Worm (Caenorhabditis elegans) whole organism, L1 larva: ENCODE results near the gene C24D10.5.

Experiments
- C34B4.2 ChIP-seq: sonication (generic microtip); optimal IDR thresholded peaks from 2 replicates; lab custom pipeline; 2017; ENCODE audit warnings: mild to moderate bottlenecking, missing genetic modification characterization, missing compliant biosample characterization
- F16B12.6 ChIP-seq: fragments of 150-350 bp; optimal IDR thresholded peaks from 2 replicates; lab custom pipeline; 2014; ENCODE audit warnings: missing biosample characterization, missing genetic modification characterization
- ceh-63 ChIP-seq: fragments of 200-800 bp; sonication (Bioruptor generic); optimal IDR thresholded peaks from 2 replicates; lab custom pipeline; 2018; ENCODE audit warnings: mild to moderate bottlenecking, missing genetic modification characterization, missing compliant biosample characterization
- ceh-8 ChIP-seq: fragments of 200-800 bp; sonication (Bioruptor generic); optimal IDR thresholded peaks from 2 replicates; lab custom pipeline; 2018; ENCODE audit warnings: mild to moderate bottlenecking, missing genetic modification characterization, moderate library complexity, missing compliant biosample characterization
- ceh-82 ChIP-seq, 3 experiments: fragments of 150-350 bp in 1 of 3; sonication (generic microtip) in 2 of 3; optimal IDR thresholded peaks; 2 replicates each; lab custom pipeline; 2014 to 2017; ENCODE audit warnings: missing biosample characterization in 3 of 3, missing genetic modification characterization in 3 of 3
- ceh-88 ChIP-seq: fragments of 200-800 bp; sonication (Bioruptor generic); IDR thresholded peaks from 2 replicates; pipeline ENCODE4 v1.3.6; 2022; ENCODE audit warnings: missing genetic modification characterization, missing compliant biosample characterization
- ceh-90 ChIP-seq: sonication (generic microtip); optimal IDR thresholded peaks from 2 replicates; lab custom pipeline; 2016; ENCODE audit warnings: missing genetic modification characterization, missing compliant biosample characterization
- dpl-1 ChIP-seq, 3 experiments: fragments of 150-350 bp in 2 of 3; sonication (generic microtip) in 1 of 3; optimal IDR thresholded peaks; 2 replicates each; lab custom pipeline; 2014 to 2017; ENCODE audit warnings: missing biosample characterization in 3 of 3, missing genetic modification characterization in 3 of 3, missing genetic modification reagents in 3 of 3
- dsc-1 ChIP-seq: sonication (generic microtip); optimal IDR thresholded peaks from 2 replicates; lab custom pipeline; 2016; ENCODE audit warnings: mild to moderate bottlenecking, missing genetic modification characterization, missing compliant biosample characterization
- efl-1 ChIP-seq, 4 experiments: fragments of 150-350 bp; optimal IDR thresholded peaks in 3 of 4; peaks in 1 of 4; 1 replicate in 1 of 4; 2 replicates in 3 of 4; lab custom pipeline; 2014; ENCODE audit warnings: missing biosample characterization in 2 of 4, missing genetic modification characterization in 2 of 4, missing genetic modification reagents in 2 of 4
- efl-3 ChIP-seq: fragments of 200-800 bp; sonication (Bioruptor generic); optimal IDR thresholded peaks from 2 replicates; lab custom pipeline; 2018; ENCODE audit warnings: mild to moderate bottlenecking, missing genetic modification characterization, missing compliant biosample characterization
- egl-13 ChIP-seq: sonication (generic microtip); optimal IDR thresholded peaks from 2 replicates; lab custom pipeline; 2016; ENCODE audit warnings: missing genotype, missing genetic modification reagents, missing genetic modification characterization, missing compliant biosample characterization
- ets-5 ChIP-seq: fragments of 200-800 bp; sonication (Bioruptor generic); IDR thresholded peaks from 2 replicates; pipeline ENCODE4 v1.3.6; 2022; ENCODE audit warnings: missing genetic modification characterization, missing compliant biosample characterization
- fkh-10 ChIP-seq: sonication (generic microtip); optimal IDR thresholded peaks from 2 replicates; lab custom pipeline; 2017; ENCODE audit warnings: missing biosample characterization, missing genetic modification reagents, missing genetic modification characterization
- fkh-8 ChIP-seq: sonication (generic microtip); optimal IDR thresholded peaks from 2 replicates; lab custom pipeline; 2016; ENCODE audit warnings: mild to moderate bottlenecking, missing genetic modification characterization, missing compliant biosample characterization
- fos-1 ChIP-seq: fragments of 150-350 bp; optimal IDR thresholded peaks from 2 replicates; lab custom pipeline; 2014; ENCODE audit warnings: missing biosample characterization, missing genetic modification characterization
- grh-1 ChIP-seq: fragments of 200-800 bp; sonication (Bioruptor generic); IDR thresholded peaks from 2 replicates; pipeline ENCODE4 v1.3.6; 2022; ENCODE audit warnings: missing genetic modification reagents, missing genetic modification characterization, missing compliant biosample characterization
- hlh-4 ChIP-seq: sonication (generic microtip); optimal IDR thresholded peaks from 2 replicates; lab custom pipeline; 2016; ENCODE audit warnings: mild to moderate bottlenecking, missing genetic modification characterization, missing compliant biosample characterization
- hpl-2 ChIP-seq: fragments of 150-350 bp; optimal IDR thresholded peaks from 2 replicates; lab custom pipeline; 2014; ENCODE audit warnings: missing biosample characterization, missing genetic modification reagents, missing genetic modification characterization
- lin-14 ChIP-seq: fragments of 200-800 bp; sonication (Bioruptor generic); optimal IDR thresholded peaks from 2 replicates; lab custom pipeline; 2018; ENCODE audit warnings: mild to moderate bottlenecking, missing genetic modification characterization, moderate library complexity, missing compliant biosample characterization
- lin-39 ChIP-seq: fragments of 150-350 bp; optimal IDR thresholded peaks from 2 replicates; lab custom pipeline; 2014; ENCODE audit warnings: missing biosample characterization, missing genetic modification reagents, missing genetic modification characterization
- lir-3 ChIP-seq: sonication (generic microtip); optimal IDR thresholded peaks from 2 replicates; lab custom pipeline; 2016; ENCODE audit warnings: mild to moderate bottlenecking, missing genetic modification characterization, moderate library complexity, missing compliant biosample characterization; ENCODE audit not compliant: poor library complexity
- lsy-2 ChIP-seq, 2 experiments: fragments of 150-350 bp; optimal IDR thresholded peaks; 2 replicates each; lab custom pipeline; 2014; ENCODE audit warnings: missing biosample characterization in 2 of 2, missing genetic modification characterization in 2 of 2
- mdl-1 ChIP-seq, 2 experiments: fragments of 150-350 bp; optimal IDR thresholded peaks; 2 replicates each; lab custom pipeline; 2014 to 2017; ENCODE audit warnings: missing biosample characterization in 2 of 2, missing genetic modification characterization in 2 of 2, inconsistent platforms in 1 of 2
- mep-1 ChIP-seq: fragments of 150-350 bp; optimal IDR thresholded peaks from 2 replicates; lab custom pipeline; 2014; ENCODE audit warnings: missing biosample characterization, missing genetic modification characterization
- nhr-19 ChIP-seq: fragments of 200-800 bp; sonication (Bioruptor generic); conservative IDR thresholded peaks from 2 replicates; pipeline ENCODE4 v1.3.6; 2022; ENCODE audit warnings: missing genetic modification characterization, missing compliant biosample characterization
- nhr-20 ChIP-seq: sonication (generic microtip); optimal IDR thresholded peaks from 2 replicates; lab custom pipeline; 2016; ENCODE audit warnings: mild to moderate bottlenecking, missing genetic modification characterization, missing compliant biosample characterization
- nhr-47 ChIP-seq: sonication (generic microtip); optimal IDR thresholded peaks from 2 replicates; lab custom pipeline; 2016; ENCODE audit warnings: mild to moderate bottlenecking, missing genetic modification characterization, moderate library complexity, missing compliant biosample characterization
- nhr-71 ChIP-seq: sonication (generic microtip); optimal IDR thresholded peaks from 2 replicates; lab custom pipeline; 2016; ENCODE audit warnings: mild to moderate bottlenecking, missing genetic modification characterization, moderate library complexity, missing compliant biosample characterization
- nhr-76 ChIP-seq: sonication (generic microtip); optimal IDR thresholded peaks from 2 replicates; lab custom pipeline; 2017; ENCODE audit warnings: missing biosample characterization, missing genetic modification characterization
- nhr-77 ChIP-seq: fragments of 150-350 bp; optimal IDR thresholded peaks from 2 replicates; lab custom pipeline; 2014; ENCODE audit warnings: missing biosample characterization, missing genetic modification characterization
- nhr-84 ChIP-seq: sonication (generic microtip); optimal IDR thresholded peaks from 2 replicates; lab custom pipeline; 2017; ENCODE audit warnings: missing biosample characterization, missing genetic modification characterization
- snu-23 ChIP-seq: sonication (generic microtip); optimal IDR thresholded peaks from 2 replicates; lab custom pipeline; 2016; ENCODE audit warnings: missing genetic modification characterization, missing compliant biosample characterization
- sox-4 ChIP-seq: sonication (generic microtip); optimal IDR thresholded peaks from 2 replicates; lab custom pipeline; 2016; ENCODE audit warnings: missing genetic modification characterization, missing compliant biosample characterization
- sup-37 ChIP-seq: fragments of 200-800 bp; sonication (Bioruptor generic); optimal IDR thresholded peaks from 2 replicates; lab custom pipeline; 2018; ENCODE audit warnings: mild to moderate bottlenecking, missing genetic modification characterization, missing compliant biosample characterization
- swsn-7 ChIP-seq: sonication (generic microtip); optimal IDR thresholded peaks from 2 replicates; lab custom pipeline; 2016; ENCODE audit warnings: missing genetic modification characterization, missing compliant biosample characterization
- tbx-2 ChIP-seq: sonication (generic microtip); optimal IDR thresholded peaks from 2 replicates; lab custom pipeline; 2016; ENCODE audit warnings: missing genetic modification characterization, missing compliant biosample characterization
- unc-130 ChIP-seq: fragments of 150-350 bp; optimal IDR thresholded peaks from 2 replicates; lab custom pipeline; 2017; ENCODE audit warnings: missing biosample characterization, missing genetic modification characterization, inconsistent platforms
- unc-30 ChIP-seq: sonication (generic microtip); optimal IDR thresholded peaks from 2 replicates; lab custom pipeline; 2017; ENCODE audit warnings: missing biosample characterization, missing genetic modification characterization
- unc-62 ChIP-seq: fragments of 150-350 bp; optimal IDR thresholded peaks from 2 replicates; lab custom pipeline; 2014; ENCODE audit warnings: missing biosample characterization, missing genetic modification reagents, missing genetic modification characterization
- zag-1 ChIP-seq: fragments of 150-350 bp; optimal IDR thresholded peaks from 2 replicates; lab custom pipeline; 2014; ENCODE audit warnings: missing biosample characterization, missing genetic modification characterization
- ztf-11 ChIP-seq, 2 experiments: sonication (generic microtip); optimal IDR thresholded peaks; 2 replicates each; lab custom pipeline; 2016 to 2017; ENCODE audit warnings: missing genetic modification characterization in 2 of 2, missing biosample characterization in 1 of 2, missing compliant biosample characterization in 1 of 2

The C24D10.5 gene

ce11 chrIV:5149793-5150192, at the start of gene C24D10.5:
Gene C24D10.5 (plus strand): TSS chrIV:5150093.
- TF ChIP-seq lin-14 (GFP tag; lab: Kevin White, UChicago) (no peak), nhr-47 (tag; lab: Kevin White, UChicago) (no peak), ets-5 (GFP tag; lab: Robert Waterston, UW) (no peak), nhr-77 (tag; lab: Kevin White, UChicago) (no peak), sup-37 (GFP tag; lab: Kevin White, UChicago) (no peak), grh-1 (GFP tag; lab: Robert Waterston, UW) (no peak), ceh-90 (tag; lab: Kevin White, UChicago) (no peak), lir-3 (no peak)
- TF ChIP-seq, all 84 proteins: peak for 0

ce11 chrIV:5100145-5100544, 49.7 kb upstream of the C24D10.5 start:
- peak; percentile 23 for TF ChIP-seq mep-1
- TF ChIP-seq snu-23: peak; percentile 4
- peak; percentile 9 for TF ChIP-seq swsn-7 (tag; lab: Kevin White, UChicago)
- TF ChIP-seq hlh-4 (tag; lab: Kevin White, UChicago): no peak
- TF ChIP-seq tbx-2 (tag; lab: Kevin White, UChicago): peak; percentile 17
- TF ChIP-seq ceh-88: no peak
- peak in 1 of 2 experiments; percentile 1 for TF ChIP-seq efl-1 (optimal IDR thresholded peaks at IDR 0.05; lab: Kevin White, UChicago)
- TF ChIP-seq efl-1 (GFP tag; optimal IDR thresholded peaks at IDR 0.05 in 1 of 2; lab: Kevin White, UChicago): peak in 1 of 2 experiments; percentile 71
- peak; percentile 28; the same call in 1 of the 2 replicates for TF ChIP-seq nhr-19 (GFP tag; lab: Robert Waterston, UW)
- peak; percentile 89 for TF ChIP-seq lin-14 (GFP tag; lab: Kevin White, UChicago)
- TF ChIP-seq nhr-20: no peak
- TF ChIP-seq nhr-71 (tag; lab: Kevin White, UChicago): peak; percentile 17
- TF ChIP-seq grh-1 (GFP tag; lab: Robert Waterston, UW): no peak
- no peak for TF ChIP-seq efl-3
- no peak for TF ChIP-seq unc-62 (GFP tag; lab: Kevin White, UChicago)
- TF ChIP-seq ceh-8 (GFP tag; lab: Kevin White, UChicago): no peak
- TF ChIP-seq dpl-1 (GFP tag; optimal IDR thresholded peaks at IDR 0.05; lab: Kevin White, UChicago): peak in 1 of 3 experiments; percentile 29
- peak; percentile 25 for TF ChIP-seq fkh-8 (tag; lab: Kevin White, UChicago)
- peak; percentile 26 for TF ChIP-seq fkh-10
- TF ChIP-seq nhr-84 (tag; lab: Kevin White, UChicago): no peak
- no peak for TF ChIP-seq unc-30 (tag; lab: Kevin White, UChicago)
- TF ChIP-seq nhr-47 (tag; lab: Kevin White, UChicago): peak; percentile 47
- TF ChIP-seq lsy-2 (tag; optimal IDR thresholded peaks at IDR 0.05; lab: Kevin White, UChicago): peak in 1 of 2 experiments; percentile 44
- TF ChIP-seq unc-130 (tag; lab: Kevin White, UChicago): no peak
- no peak for TF ChIP-seq ztf-11 (tag; optimal IDR thresholded peaks at IDR 0.05; lab: Kevin White, UChicago)
- TF ChIP-seq ceh-82 (tag; optimal IDR thresholded peaks at IDR 0.05; lab: Kevin White, UChicago): peak in 2 of 3 experiments; percentile 2 to 51

ce11 chrIV:5101945-5102344, 47.9 kb upstream of the C24D10.5 start:
- TF ChIP-seq snu-23 (no peak), nhr-71 (tag; lab: Kevin White, UChicago) (peak; percentile 27), F16B12.6 (tag; lab: Kevin White, UChicago) (no peak), dsc-1 (tag; lab: Kevin White, UChicago) (peak; percentile 67), hlh-4 (tag; lab: Kevin White, UChicago) (peak; percentile 69), egl-13 (peak; percentile 24), nhr-47 (tag; lab: Kevin White, UChicago) (peak; percentile 22)

ce11 chrIV:5103229-5103894, 46.5 kb upstream of the C24D10.5 start, which contains the start of gene C02B10.3:
Gene C02B10.3 (minus strand): TSS chrIV:5103279.
- TF ChIP-seq mdl-1 (tag; optimal IDR thresholded peaks at IDR 0.05; lab: Kevin White, UChicago): no peak
- peak; percentile 24 for TF ChIP-seq zag-1 (tag; lab: Kevin White, UChicago)
- TF ChIP-seq sup-37 (GFP tag; lab: Kevin White, UChicago): no peak
- TF ChIP-seq C34B4.2 (tag; lab: Kevin White, UChicago): no peak
- TF ChIP-seq fkh-8 (tag; lab: Kevin White, UChicago): peak; percentile 60
- TF ChIP-seq nhr-19 (GFP tag; lab: Robert Waterston, UW): no peak
- TF ChIP-seq snu-23: peak; percentile 46
- no peak for TF ChIP-seq nhr-84 (tag; lab: Kevin White, UChicago)
- peak; percentile 12 for TF ChIP-seq nhr-77 (tag; lab: Kevin White, UChicago)
- TF ChIP-seq swsn-7 (tag; lab: Kevin White, UChicago): peak; percentile 30
- no peak for TF ChIP-seq nhr-20
- TF ChIP-seq nhr-47 (tag; lab: Kevin White, UChicago): peak; percentile 62
- no peak for TF ChIP-seq ceh-8 (GFP tag; lab: Kevin White, UChicago)
- TF ChIP-seq hpl-2 (GFP tag; lab: Kevin White, UChicago): no peak
- no peak for TF ChIP-seq nhr-76 (tag; lab: Kevin White, UChicago)
- no peak for TF ChIP-seq fos-1 (tag; lab: Kevin White, UChicago)
- TF ChIP-seq sox-4: no peak
- peak; percentile 19 to 75 for TF ChIP-seq lsy-2 (tag; optimal IDR thresholded peaks at IDR 0.05; lab: Kevin White, UChicago)
- peak; percentile 25 for TF ChIP-seq tbx-2 (tag; lab: Kevin White, UChicago)
- no peak for TF ChIP-seq ceh-63
- TF ChIP-seq lin-39 (tag; lab: Kevin White, UChicago): no peak
- TF ChIP-seq nhr-71 (tag; lab: Kevin White, UChicago): no peak
- peak; percentile 81 for TF ChIP-seq lin-14 (GFP tag; lab: Kevin White, UChicago)
